Worm (Caenorhabditis elegans) whole organism, L4 larva: ENCODE data around the gene K10G9.2.

Experiments
- aly-2 ChIP-seq: sonication (generic microtip); optimal IDR thresholded peaks from 2 replicates; lab custom pipeline; 2018; ENCODE audit warnings: missing biosample characterization, missing genetic modification characterization
- arid-1 ChIP-seq: fragments of 200-800 bp; sonication (Bioruptor generic); conservative IDR thresholded peaks from 2 replicates; pipeline ENCODE4 v1.3.6; 2022; ENCODE audit warnings: missing genetic modification reagents, missing genetic modification characterization, missing compliant biosample characterization
- ces-1 ChIP-seq: fragments of 150-350 bp; sonication (generic microtip); optimal IDR thresholded peaks from 4 replicates; lab custom pipeline; 2014; ENCODE audit warnings: missing biosample characterization, missing genetic modification reagents, missing genetic modification characterization
- mxl-2 ChIP-seq: fragments of 200-800 bp; sonication (Bioruptor generic); conservative IDR thresholded peaks from 2 replicates; pipeline ENCODE4 v1.3.6; 2022; ENCODE audit warnings: missing genetic modification reagents, missing genetic modification characterization, missing compliant biosample characterization
- nhr-76 ChIP-seq: fragments of 150-350 bp; optimal IDR thresholded peaks from 2 replicates; lab custom pipeline; 2014; ENCODE audit warnings: missing biosample characterization, missing genetic modification characterization
- skn-1 ChIP-seq: fragments of 150-350 bp; optimal IDR thresholded peaks from 2 replicates; lab custom pipeline; 2014; ENCODE audit warnings: missing biosample characterization, missing genetic modification characterization

DNA sequence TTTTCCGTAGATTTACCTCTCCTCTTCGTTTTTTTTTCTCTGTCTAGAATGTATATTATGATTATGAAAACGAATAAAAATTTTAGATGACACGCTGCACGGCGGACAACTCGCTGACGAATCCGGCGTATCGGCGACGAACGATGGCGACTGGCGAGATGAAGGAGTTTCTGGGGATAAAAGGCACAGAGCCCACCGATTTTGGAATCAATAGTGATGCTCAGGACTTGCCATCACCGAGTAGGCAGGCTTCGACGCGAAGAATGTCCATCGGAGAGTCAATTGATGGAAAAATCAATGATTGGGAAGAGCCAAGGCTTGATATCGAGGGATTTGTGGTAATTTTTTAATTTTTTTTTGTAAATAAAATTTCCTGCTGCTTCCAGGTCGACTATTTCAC, 49.4 kb downstream of the K10G9.2 start, which contains the start of gene ced-9:
- TF ChIP-seq aly-2 (no peak), skn-1 (no peak), nhr-76 (tag; lab: Kevin White, UChicago) (no peak), ces-1 (no peak), mxl-2 (GFP tag; lab: Robert Waterston, UW) (no peak), arid-1 (no peak)
